Worm (Caenorhabditis elegans) whole organism, L4/young adult: ENCODE data around the gene ZK177.9.

Experiments
- W03F9.2 ChIP-seq: fragments of 150-350 bp; optimal IDR thresholded peaks from 2 replicates; lab custom pipeline; 2014; ENCODE audit warnings: missing biosample characterization, missing genetic modification characterization
- dao-5 ChIP-seq: sonication (generic microtip); optimal IDR thresholded peaks from 2 replicates; lab custom pipeline; 2016; ENCODE audit warnings: missing genotype, missing genetic modification characterization, moderate library complexity, missing compliant biosample characterization
- him-1 ChIP-seq: sonication (generic microtip); optimal IDR thresholded peaks from 2 replicates; lab custom pipeline; 2016; ENCODE audit warnings: missing genotype, missing genetic modification reagents, missing genetic modification characterization, missing compliant biosample characterization

DNA sequence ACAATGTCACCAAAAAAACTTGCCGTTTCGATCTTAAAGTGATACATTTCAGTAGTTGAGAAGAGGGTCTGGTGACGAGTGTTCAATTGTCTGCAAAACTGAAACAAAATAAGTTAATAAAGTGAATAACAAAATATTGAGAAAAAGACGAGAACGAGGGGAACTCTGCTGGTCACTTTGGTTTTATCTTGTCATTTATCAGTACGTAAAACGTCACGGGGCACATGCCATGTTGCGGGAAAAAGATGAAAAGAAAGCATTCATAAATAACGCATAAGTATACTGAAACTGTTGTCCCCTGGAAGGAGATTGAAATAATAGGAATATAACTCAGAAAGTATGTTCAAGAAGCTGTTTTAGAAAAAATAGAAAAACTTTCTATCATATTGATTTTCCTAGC is 2.7 kb downstream of the ZK177.9 start, which contains the start of gene sahd-1:
- TF ChIP-seq him-1 (tag; lab: Kevin White, UChicago) = no peak
- no peak for TF ChIP-seq W03F9.2
- no peak for TF ChIP-seq dao-5 (tag; lab: Kevin White, UChicago)
